Worm (Caenorhabditis elegans): ENCODE data around the gene col-77.

The col-77 gene

ce11 chrII:8321244-8321643 lies 37.9 kb downstream of the col-77 start, which contains the start of gene shw-1:
Gene shw-1, minus strand, starts transcription at chrII:8321471.
- no peak for TF ChIP-seq aly-2 (tag; optimal IDR thresholded peaks at IDR 0.05)
- TF ChIP-seq nhr-129 (tag; optimal IDR thresholded peaks at IDR 0.05): no peak
- TF ChIP-seq unc-39 (tag; optimal IDR thresholded peaks at IDR 0.05): no peak
- TF ChIP-seq egl-27 (tag; optimal IDR thresholded peaks at IDR 0.05): no peak
- no peak for TF ChIP-seq ceh-82 (tag; optimal IDR thresholded peaks at IDR 0.05)
- no peak for TF ChIP-seq R02D3.7 (tag; optimal IDR thresholded peaks at IDR 0.05)
- no peak for TF ChIP-seq dmd-4 (tag; optimal IDR thresholded peaks at IDR 0.05)
- TF ChIP-seq Y55F3AM.14 (GFP tag; optimal IDR thresholded peaks at IDR 0.05): no peak

- TF ChIP-seq mab-5 (tag; optimal IDR thresholded peaks at IDR 0.05): peak; percentile 39
- TF ChIP-seq unc-55 (GFP tag; optimal IDR thresholded peaks at IDR 0.05): peak; percentile 60
- no peak for TF ChIP-seq sma-9 (GFP tag; optimal IDR thresholded peaks at IDR 0.05)
- no peak for TF ChIP-seq sma-9 (tag; optimal IDR thresholded peaks at IDR 0.05)
Observed at ce11 chrII:8316701-8317100, 42.5 kb downstream of the col-77 start.

- TF ChIP-seq egl-27 (tag; optimal IDR thresholded peaks at IDR 0.05) (no peak), unc-62 (GFP tag; optimal IDR thresholded peaks at IDR 0.05) (no peak), nhr-25 (tag; optimal IDR thresholded peaks at IDR 0.05) (no peak), peb-1 (tag; optimal IDR thresholded peaks at IDR 0.05) (no peak), lin-11 (tag; optimal IDR thresholded peaks at IDR 0.05) (no peak), mab-5 (tag; optimal IDR thresholded peaks at IDR 0.05) (no peak), nhr-77 (tag; optimal IDR thresholded peaks at IDR 0.05) (no peak), sma-9 (GFP tag; optimal IDR thresholded peaks at IDR 0.05) (no peak), sma-9 (tag; optimal IDR thresholded peaks at IDR 0.05) (no peak), gmeb-1 (tag; optimal IDR thresholded peaks at IDR 0.05) (no peak), nhr-237 (tag; optimal IDR thresholded peaks at IDR 0.05) (no peak), alr-1 (tag; optimal IDR thresholded peaks at IDR 0.05) (no peak), ztf-1 (GFP tag; conservative IDR thresholded peaks at IDR 0.05) (no peak), zag-1 (tag; optimal IDR thresholded peaks at IDR 0.05) (no peak), ama-1 (optimal IDR thresholded peaks at IDR 0.05) (no peak), nhr-6 (tag; optimal IDR thresholded peaks at IDR 0.05) (no peak), aly-2 (tag; optimal IDR thresholded peaks at IDR 0.05) (no peak), blmp-1 (tag; optimal IDR thresholded peaks at IDR 0.05; ENCODE audit: insufficient read depth) (no peak)
Observed at ce11 chrII:8314768-8315167, 44.4 kb downstream of the col-77 start.

- no peak for TF ChIP-seq C34F6.9 (tag; optimal IDR thresholded peaks at IDR 0.05)
- no peak for TF ChIP-seq ztf-4 (tag; optimal IDR thresholded peaks at IDR 0.05)
- no peak for TF ChIP-seq nhr-129 (tag; optimal IDR thresholded peaks at IDR 0.05)
- no peak for TF ChIP-seq blmp-1 (tag; optimal IDR thresholded peaks at IDR 0.05; ENCODE audit: insufficient read depth)
- no peak for TF ChIP-seq crh-2 (tag; optimal IDR thresholded peaks at IDR 0.05)
- no peak for TF ChIP-seq elt-3 (tag; optimal IDR thresholded peaks at IDR 0.05)
- TF ChIP-seq skn-1 (tag; optimal IDR thresholded peaks at IDR 0.05): no peak
- TF ChIP-seq zag-1 (tag; optimal IDR thresholded peaks at IDR 0.05): no peak
- TF ChIP-seq nhr-12 (tag; optimal IDR thresholded peaks at IDR 0.05): no peak
- TF ChIP-seq nhr-25 (tag; optimal IDR thresholded peaks at IDR 0.05): no peak
- no peak for TF ChIP-seq alr-1 (tag; optimal IDR thresholded peaks at IDR 0.05)
- TF ChIP-seq mbf-1 (tag; optimal IDR thresholded peaks at IDR 0.05): no peak
- no peak for TF ChIP-seq lin-13 (GFP tag; optimal IDR thresholded peaks at IDR 0.05)
- no peak for TF ChIP-seq ama-1 (optimal IDR thresholded peaks at IDR 0.05)
- no peak for TF ChIP-seq fos-1 (tag; optimal IDR thresholded peaks at IDR 0.05)
- no peak for TF ChIP-seq R02D3.7 (tag; optimal IDR thresholded peaks at IDR 0.05)
Observed at ce11 chrII:8312012-8312411, 47.2 kb downstream of the col-77 start.

ce11 chrII:8311484-8311883 lies 47.7 kb downstream of the col-77 start:
- TF ChIP-seq mbf-1 (tag; optimal IDR thresholded peaks at IDR 0.05) (no peak), unc-55 (GFP tag; optimal IDR thresholded peaks at IDR 0.05) (peak; percentile 55), mab-5 (tag; optimal IDR thresholded peaks at IDR 0.05) (peak; percentile 29)

ce11 chrII:8308314-8308713 lies 50.9 kb downstream of the col-77 start:
- no peak for TF ChIP-seq nhr-10 (tag; optimal IDR thresholded peaks at IDR 0.05)
- TF ChIP-seq Y55F3AM.14 (GFP tag; optimal IDR thresholded peaks at IDR 0.05): no peak
- no peak for TF ChIP-seq gmeb-1 (tag; optimal IDR thresholded peaks at IDR 0.05)
- TF ChIP-seq nhr-11 (tag; optimal IDR thresholded peaks at IDR 0.05): no peak
- TF ChIP-seq fos-1 (tag; optimal IDR thresholded peaks at IDR 0.05): no peak
- no peak for TF ChIP-seq alr-1 (tag; optimal IDR thresholded peaks at IDR 0.05)
- TF ChIP-seq blmp-1 (tag; optimal IDR thresholded peaks at IDR 0.05; ENCODE audit: insufficient read depth): no peak
- TF ChIP-seq elt-3 (tag; optimal IDR thresholded peaks at IDR 0.05): no peak
- TF ChIP-seq sma-3 (GFP tag; optimal IDR thresholded peaks at IDR 0.05): no peak
- TF ChIP-seq C34F6.9 (tag; optimal IDR thresholded peaks at IDR 0.05): no peak
- no peak for TF ChIP-seq ztf-4 (tag; optimal IDR thresholded peaks at IDR 0.05)
- TF ChIP-seq mdl-1 (tag; optimal IDR thresholded peaks at IDR 0.05): no peak
- TF ChIP-seq crh-2 (tag; optimal IDR thresholded peaks at IDR 0.05): no peak

Measured in whole organism, L2 larva.